Worm (Caenorhabditis elegans) whole organism, late embryonic: Measurements from ENCODE around the gene F02D10.2.
"Not testable (repeated sequence)": the region's sequence is repeated elsewhere in the genome, so short reads cannot be mapped to it uniquely, and the experiment has no call there.

Experiments
- ama-1 ChIP-seq: fragments of 150-350 bp; optimal IDR thresholded peaks from 2 replicates; lab custom pipeline; 2014
- dve-1 ChIP-seq: sonication (generic microtip); optimal IDR thresholded peaks from 2 replicates; lab custom pipeline; 2017; ENCODE audit warnings: antibody characterized with exemption, mild to moderate bottlenecking, missing genetic modification characterization, missing compliant biosample characterization
- gmeb-2 ChIP-seq: sonication (generic microtip); optimal IDR thresholded peaks from 2 replicates; lab custom pipeline; 2016; ENCODE audit warnings: missing genetic modification characterization, inconsistent platforms, missing compliant biosample characterization
- hlh-8 ChIP-seq: sonication (generic microtip); optimal IDR thresholded peaks from 2 replicates; lab custom pipeline; 2016; ENCODE audit warnings: missing genotype, missing genetic modification characterization, missing compliant biosample characterization
- lin-11 ChIP-seq: fragments of 200-800 bp; sonication (Bioruptor generic); optimal IDR thresholded peaks from 2 replicates; lab custom pipeline; 2018; ENCODE audit warnings: mild to moderate bottlenecking, missing genetic modification characterization, missing compliant biosample characterization
- nfya-1 ChIP-seq: sonication (generic microtip); optimal IDR thresholded peaks from 2 replicates; lab custom pipeline; 2017; ENCODE audit warnings: missing genetic modification characterization, mild to moderate bottlenecking, missing compliant biosample characterization, antibody characterized with exemption, moderate library complexity
- sox-4 ChIP-seq: sonication (generic microtip); optimal IDR thresholded peaks from 2 replicates; lab custom pipeline; 2017; ENCODE audit warnings: mild to moderate bottlenecking, missing genetic modification characterization, inconsistent platforms, missing compliant biosample characterization
- unc-42 ChIP-seq: sonication (generic microtip); optimal IDR thresholded peaks from 2 replicates; lab custom pipeline; 2016; ENCODE audit warnings: missing genotype, missing genetic modification characterization, missing compliant biosample characterization
- unc-55 ChIP-seq: sonication (generic microtip); optimal IDR thresholded peaks from 2 replicates; lab custom pipeline; 2017; ENCODE audit warnings: missing biosample characterization, missing genetic modification reagents, missing genetic modification characterization

ce11 chrX:13428755-13429154 is 34.9 kb downstream of the F02D10.2 start, which contains the start of gene fkh-4:
- not testable (repeated sequence) for TF ChIP-seq lin-11 (tag; lab: Kevin White, UChicago); hlh-8 (tag; lab: Kevin White, UChicago); dve-1; gmeb-2 (tag; lab: Kevin White, UChicago); unc-55 (GFP tag; lab: Kevin White, UChicago); unc-42 (tag; lab: Kevin White, UChicago); ama-1 (lab: Kevin White, UChicago); nfya-1 (tag; lab: Kevin White, UChicago); sox-4 (tag; lab: Kevin White, UChicago)
